Fruit fly (Drosophila melanogaster): ENCODE data around the gene CG14186.

Gene CG14186

dm6 chr3L:20126106-20126505, 22.5 kb upstream of the CG14186 start:
- TF ChIP-seq Dip2 (GFP tag; IDR thresholded peaks at IDR 0.05) (no peak), NK7.1 (GFP tag; optimal IDR thresholded peaks at IDR 0.05) (no peak), CG13894 (tag; optimal IDR thresholded peaks at IDR 0.05) (peak; percentile 48), CG15514 (GFP tag; optimal IDR thresholded peaks at IDR 0.05) (peak; percentile 78), kni (GFP tag; optimal IDR thresholded peaks at IDR 0.05) (no peak), Blimp-1 (GFP tag; optimal IDR thresholded peaks at IDR 0.05) (peak; percentile 95), chn (GFP tag; optimal IDR thresholded peaks at IDR 0.05) (no peak), row (GFP tag; IDR thresholded peaks at IDR 0.05) (no peak), CG12769 (tag; optimal IDR thresholded peaks at IDR 0.05) (peak; percentile 51), zf30C (GFP tag; optimal IDR thresholded peaks at IDR 0.05) (no peak), org-1 (GFP tag; optimal IDR thresholded peaks at IDR 0.05) (no peak), chinmo (GFP tag; IDR thresholded peaks at IDR 0.05; ENCODE audit: partially characterized antibody) (peak; percentile 41; the same call in 1 of the 4 replicates), CG8478 (optimal IDR thresholded peaks at IDR 0.05) (no peak), CG6254 (GFP tag; optimal IDR thresholded peaks at IDR 0.05) (no peak), esg (GFP tag; conservative IDR thresholded peaks at IDR 0.05) (no peak), CG10321 (GFP tag; IDR thresholded peaks at IDR 0.05) (no peak), CG2199 (GFP tag; IDR thresholded peaks at IDR 0.05) (no peak), inv (GFP tag; IDR thresholded peaks at IDR 0.05; ENCODE audit: partially characterized antibody) (no peak), CG14014 (GFP tag; IDR thresholded peaks at IDR 0.05) (no peak), CG11456 (GFP tag; IDR thresholded peaks at IDR 0.05) (no peak), CG4617 (GFP tag; optimal IDR thresholded peaks at IDR 0.05; ENCODE audit: borderline replicate concordance) (no peak), sd (tag; optimal IDR thresholded peaks at IDR 0.05) (peak; percentile 73), Mad (GFP tag; optimal IDR thresholded peaks at IDR 0.05) (no peak), bowl (GFP tag; IDR thresholded peaks at IDR 0.05) (0 out of 2 replicates have a peak, but pooled peaks have one; percentile 32), schlank (tag; optimal IDR thresholded peaks at IDR 0.05) (no peak), nerfin-1 (tag; optimal IDR thresholded peaks at IDR 0.05) (no peak), CG3281 (GFP tag; optimal IDR thresholded peaks at IDR 0.05) (no peak), vvl (GFP tag; IDR thresholded peaks at IDR 0.05) (0 out of 2 replicates have a peak, but pooled peaks have one; percentile 22), Atf-2 (GFP tag; optimal IDR thresholded peaks at IDR 0.05) (no peak), gro (GFP tag; optimal IDR thresholded peaks at IDR 0.05) (no peak)

DNA sequence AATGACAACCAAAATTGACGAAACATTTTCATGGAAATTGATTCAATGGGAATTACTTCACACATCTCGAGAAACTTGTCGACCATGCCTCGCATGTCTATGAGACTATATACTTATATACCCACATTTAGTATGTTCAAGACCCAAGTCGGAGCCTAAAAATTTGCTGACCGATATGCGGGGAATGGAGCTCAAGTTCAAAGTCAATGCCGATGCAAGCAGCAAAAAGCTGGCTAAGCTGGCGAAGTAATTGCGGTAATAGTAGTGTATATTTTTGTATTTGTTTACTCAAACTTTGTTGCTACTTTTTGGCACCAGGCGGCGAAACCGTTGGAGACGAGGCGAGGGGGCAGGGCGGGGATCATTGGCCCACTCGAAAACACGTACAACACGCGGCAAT, 19.4 kb upstream of the CG14186 start:
- TF ChIP-seq CG13894 (tag; optimal IDR thresholded peaks at IDR 0.05) (peak; percentile 51), Xbp1 (GFP tag; optimal IDR thresholded peaks at IDR 0.05) (no peak), Med (GFP tag) (peak; percentile 10), CG7786 (GFP tag; optimal IDR thresholded peaks at IDR 0.05) (no peak), CG9215 (GFP tag; IDR thresholded peaks at IDR 0.05) (no peak)

- TF ChIP-seq Ptx1 (GFP tag; IDR thresholded peaks at IDR 0.05) = peak; percentile 25; the same call in 1 of the 2 replicates
- TF ChIP-seq Max (GFP tag; optimal IDR thresholded peaks at IDR 0.05) = no peak
- peak; percentile 63; the same call in 2 of the 4 replicates for TF ChIP-seq Dll (GFP tag; IDR thresholded peaks at IDR 0.05; ENCODE audit: partially characterized antibody)
- peak; percentile 6 for TF ChIP-seq CG13894 (tag; optimal IDR thresholded peaks at IDR 0.05)
- TF ChIP-seq CG31441 (GFP tag; IDR thresholded peaks at IDR 0.05) = 0 out of 2 replicates have a peak, but pooled peaks have one; percentile 11
- no peak for TF ChIP-seq Bteb2 (GFP tag; optimal IDR thresholded peaks at IDR 0.05)
- 0 out of 3 replicates have a peak, but pooled peaks have one; percentile 26 for TF ChIP-seq CG14860 (GFP tag; IDR thresholded peaks at IDR 0.05; ENCODE audit: partially characterized antibody)
- no peak for TF ChIP-seq hth (optimal IDR thresholded peaks at IDR 0.05)
- TF ChIP-seq CG32532 (GFP tag; IDR thresholded peaks at IDR 0.05) = peak; percentile 44; the same call in 1 of the 2 replicates
- TF ChIP-seq dimm (GFP tag; IDR thresholded peaks at IDR 0.05) = no peak
- TF ChIP-seq ase (GFP tag; IDR thresholded peaks at IDR 0.05) = no peak
- peak; percentile 28 for TF ChIP-seq Blimp-1 (GFP tag; optimal IDR thresholded peaks at IDR 0.05)
- peak; percentile 68 for TF ChIP-seq row (GFP tag; IDR thresholded peaks at IDR 0.05)
- peak; percentile 55; the same call in 1 of the 2 replicates for TF ChIP-seq slbo (GFP tag; IDR thresholded peaks at IDR 0.05)
- peak; percentile 94 for TF ChIP-seq vvl (GFP tag; IDR thresholded peaks at IDR 0.05)
- TF ChIP-seq Bgb (GFP tag; IDR thresholded peaks at IDR 0.05; ENCODE audit: partially characterized antibody) = peak; percentile 74
- peak; percentile 35 for TF ChIP-seq Med (GFP tag)
- peak; percentile 32; the same call in 1 of the 2 replicates for TF ChIP-seq hbn (GFP tag; IDR thresholded peaks at IDR 0.05; ENCODE audit: partially characterized antibody)
- no peak for TF ChIP-seq Mrtf (GFP tag; IDR thresholded peaks at IDR 0.05)
These were observed 9.3 kb upstream of the CG14186 start, which contains the start of gene CG14187 for dm6 chr3L:20112797-20113368. TSS of gene CG14187 (minus strand) at chr3L:20112847.
